Worm (Caenorhabditis elegans): Measurements from ENCODE around the gene ttr-17.

Gene ttr-17

DNA sequence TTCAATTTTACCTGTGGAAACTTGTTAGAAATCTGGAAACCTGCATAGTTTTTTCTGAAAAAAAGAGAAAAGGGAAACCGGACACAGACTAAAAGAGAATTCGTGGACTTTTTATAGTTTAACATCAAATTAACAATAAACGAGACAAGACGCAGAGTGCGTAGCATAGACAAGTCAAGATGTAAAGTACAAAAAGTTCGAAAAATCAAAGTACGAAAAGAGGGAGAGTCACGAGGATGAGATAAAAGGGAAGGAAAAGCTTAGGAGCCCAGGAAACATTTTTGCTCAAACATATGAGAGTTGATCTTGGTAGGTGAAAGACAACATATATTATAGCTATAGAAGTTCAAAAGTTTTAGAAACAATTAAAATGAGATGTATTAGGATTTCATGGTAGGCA, 31.0 kb upstream of the ttr-17 start, which contains the start of gene M7.12:
Gene M7.12 (minus strand): TSS at position 188 of the 400 bp plus-strand sequence.
- TF ChIP-seq nhr-47 (tag; optimal IDR thresholded peaks at IDR 0.05) (peak; percentile 34), egl-27 (tag; optimal IDR thresholded peaks at IDR 0.05) (no peak), ceh-8 (GFP tag; optimal IDR thresholded peaks at IDR 0.05) (no peak), aly-2 (tag; optimal IDR thresholded peaks at IDR 0.05) (no peak), fkh-10 (GFP tag; optimal IDR thresholded peaks at IDR 0.05) (no peak), jun-1 (tag; optimal IDR thresholded peaks at IDR 0.05) (no peak), lin-15B (tag; optimal IDR thresholded peaks at IDR 0.05) (no peak), snu-23 (GFP tag; optimal IDR thresholded peaks at IDR 0.05) (peak; percentile 37), mep-1 (tag; optimal IDR thresholded peaks at IDR 0.05) (peak; percentile 10), lsy-2 (tag; optimal IDR thresholded peaks at IDR 0.05) (peak in 1 of 2 experiments; percentile 12), nhr-20 (tag; optimal IDR thresholded peaks at IDR 0.05) (peak; percentile 47), nhr-90 (tag; optimal IDR thresholded peaks at IDR 0.05; ENCODE audit: poor library complexity) (no peak), ceh-82 (tag; optimal IDR thresholded peaks at IDR 0.05) (peak in 1 of 3 experiments; percentile 7), nhr-71 (tag; optimal IDR thresholded peaks at IDR 0.05) (peak; percentile 69), xbp-1 (tag; optimal IDR thresholded peaks at IDR 0.05) (peak; percentile 1), hlh-17 (GFP tag; optimal IDR thresholded peaks at IDR 0.05; ENCODE audit: borderline replicate concordance) (no peak), unc-30 (tag; optimal IDR thresholded peaks at IDR 0.05) (no peak), nhr-76 (tag; optimal IDR thresholded peaks at IDR 0.05) (no peak), mdl-1 (tag; optimal IDR thresholded peaks at IDR 0.05) (no peak), dsc-1 (tag; optimal IDR thresholded peaks at IDR 0.05) (peak; percentile 54), isw-1 (GFP tag; IDR thresholded peaks at IDR 0.05) (no peak), fkh-8 (tag; optimal IDR thresholded peaks at IDR 0.05) (peak; percentile 48), nhr-11 (tag; optimal IDR thresholded peaks at IDR 0.05) (no peak), lin-14 (GFP tag; optimal IDR thresholded peaks at IDR 0.05) (peak; percentile 63), C34B4.2 (tag; optimal IDR thresholded peaks at IDR 0.05) (no peak), ama-1 (optimal IDR thresholded peaks at IDR 0.05) (no peak), tbx-2 (tag; optimal IDR thresholded peaks at IDR 0.05) (no peak), F16B12.6 (tag; optimal IDR thresholded peaks at IDR 0.05) (no peak), nhr-19 (GFP tag; conservative IDR thresholded peaks at IDR 0.05) (peak; percentile 53), swsn-7 (tag; optimal IDR thresholded peaks at IDR 0.05) (peak; percentile 20), rnt-1 (tag; optimal IDR thresholded peaks at IDR 0.05) (peak; percentile 41), ztf-4 (tag; optimal IDR thresholded peaks at IDR 0.05) (no peak)

DNA sequence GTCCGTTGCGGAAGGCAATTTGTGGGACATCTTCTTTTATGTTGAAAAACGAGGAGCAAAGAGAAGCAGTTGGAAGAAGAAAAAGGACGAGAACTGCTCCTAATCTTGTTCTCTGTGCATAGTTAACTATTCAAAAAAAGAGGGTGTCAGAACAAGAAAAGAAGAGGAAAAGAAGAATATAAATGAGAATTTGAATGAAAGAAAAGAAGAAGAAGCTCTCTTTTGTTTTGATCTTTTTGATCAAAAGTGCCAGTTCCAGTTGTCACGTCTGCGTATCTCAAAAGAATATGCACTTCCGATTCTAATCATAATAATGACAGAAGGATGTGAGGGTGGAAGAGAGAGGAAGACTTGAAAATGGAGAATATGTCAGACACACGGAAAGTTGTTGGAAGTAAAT, 28.1 kb upstream of the ttr-17 start, which contains the start of gene M7.8:
Gene M7.8 (minus strand): TSS at position 112 of the 400 bp plus-strand sequence.
- TF ChIP-seq egl-13 (tag; optimal IDR thresholded peaks at IDR 0.05), result no peak
- peak; percentile 41 for TF ChIP-seq unc-86 (tag; optimal IDR thresholded peaks at IDR 0.05)
- TF ChIP-seq nhr-47 (tag; optimal IDR thresholded peaks at IDR 0.05), result peak; percentile 18
- TF ChIP-seq C04F5.9 (tag; optimal IDR thresholded peaks at IDR 0.05), result no peak
- TF ChIP-seq zag-1 (tag; optimal IDR thresholded peaks at IDR 0.05), result peak; percentile 88
- peak; percentile 79 for TF ChIP-seq lin-14 (GFP tag; optimal IDR thresholded peaks at IDR 0.05)
- peak; percentile 78 for TF ChIP-seq fkh-10 (GFP tag; optimal IDR thresholded peaks at IDR 0.05)
- no peak for TF ChIP-seq aha-1 (tag; optimal IDR thresholded peaks at IDR 0.05)

DNA sequence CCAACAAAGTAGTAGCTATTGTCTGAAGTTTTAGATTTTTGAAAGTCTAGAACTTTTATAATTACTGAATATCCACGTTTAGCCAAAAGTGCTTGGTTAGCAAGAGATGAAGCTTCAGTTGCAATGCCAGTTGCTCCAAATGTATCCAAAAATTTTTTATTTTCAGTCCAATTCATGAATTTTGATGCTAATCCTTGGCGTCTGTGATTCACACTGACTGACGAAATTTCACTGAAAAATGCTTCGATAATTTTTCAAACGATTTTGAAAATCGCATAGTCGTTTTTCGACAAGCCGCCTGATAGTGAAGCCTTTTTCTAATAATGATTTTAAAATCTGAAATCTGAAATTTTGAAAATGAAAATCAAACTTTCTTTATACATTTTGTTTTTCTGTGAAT, 27.2 kb upstream of the ttr-17 start:
- TF ChIP-seq snpc-4 (tag; optimal IDR thresholded peaks at IDR 0.05), result no peak
- no peak for TF ChIP-seq ceh-88 (GFP tag; IDR thresholded peaks at IDR 0.05)
- no peak for TF ChIP-seq nhr-90 (tag; optimal IDR thresholded peaks at IDR 0.05; ENCODE audit: poor library complexity)
- TF ChIP-seq hlh-17 (GFP tag; optimal IDR thresholded peaks at IDR 0.05; ENCODE audit: borderline replicate concordance), result no peak
- no peak for TF ChIP-seq mep-1 (tag; optimal IDR thresholded peaks at IDR 0.05)
- no peak for TF ChIP-seq egl-13 (tag; optimal IDR thresholded peaks at IDR 0.05)
- TF ChIP-seq swsn-7 (tag; optimal IDR thresholded peaks at IDR 0.05), result no peak
- no peak for TF ChIP-seq skn-1 (tag; optimal IDR thresholded peaks at IDR 0.05)
- TF ChIP-seq lin-14 (GFP tag; optimal IDR thresholded peaks at IDR 0.05), result no peak
- no peak for TF ChIP-seq hpl-2 (GFP tag; optimal IDR thresholded peaks at IDR 0.05)
- TF ChIP-seq ceh-8 (GFP tag; optimal IDR thresholded peaks at IDR 0.05), result no peak
- no peak for TF ChIP-seq vab-15 (tag; optimal IDR thresholded peaks at IDR 0.05)
- no peak for TF ChIP-seq nhr-12 (tag; optimal IDR thresholded peaks at IDR 0.05)
- no peak for TF ChIP-seq efl-3 (GFP tag; optimal IDR thresholded peaks at IDR 0.05)
- no peak for TF ChIP-seq elt-2 (tag; optimal IDR thresholded peaks at IDR 0.05)
- TF ChIP-seq lin-13 (GFP tag; optimal IDR thresholded peaks at IDR 0.05), result no peak
- TF ChIP-seq dpl-1 (GFP tag; optimal IDR thresholded peaks at IDR 0.05), result no peak
- TF ChIP-seq fkh-4 (tag; optimal IDR thresholded peaks at IDR 0.05; ENCODE audit: borderline replicate concordance), result no peak

All from whole organism, L1 larva.